Worm (Caenorhabditis elegans): ENCODE data around the gene ZK185.5.

ce11 chrIV:4533025-4533424 lies 12.7 kb downstream of the ZK185.5 start, which contains the start of gene ZK185.4:
- TF ChIP-seq aly-2 (tag; optimal IDR thresholded peaks at IDR 0.05) (no peak), ceh-82 (tag; optimal IDR thresholded peaks at IDR 0.05) (no peak), nhr-237 (tag; optimal IDR thresholded peaks at IDR 0.05) (no peak), snpc-4 (tag; optimal IDR thresholded peaks at IDR 0.05) (no peak), unc-86 (tag; optimal IDR thresholded peaks at IDR 0.05) (no peak), lir-3 (tag; optimal IDR thresholded peaks at IDR 0.05; ENCODE audit: poor library complexity) (no peak), ama-1 (optimal IDR thresholded peaks at IDR 0.05) (no peak), nhr-76 (tag; optimal IDR thresholded peaks at IDR 0.05) (no peak)
